Worm (Caenorhabditis elegans) whole organism, late embryonic: ENCODE results near the gene dex-1.

ENCODE experiments used
- C08G9.2 ChIP-seq: sonication (generic microtip); optimal IDR thresholded peaks from 2 replicates; lab custom pipeline; 2016; ENCODE audit warnings: mild to moderate bottlenecking, missing genetic modification characterization, moderate library complexity, missing compliant biosample characterization
- C38D4.7 ChIP-seq: fragments of 200-800 bp; sonication (Bioruptor generic); optimal IDR thresholded peaks from 2 replicates; lab custom pipeline; 2018; ENCODE audit warnings: mild to moderate bottlenecking, missing genetic modification characterization, moderate library complexity, missing compliant biosample characterization
- K09A11.1 ChIP-seq: sonication (generic microtip); optimal IDR thresholded peaks from 2 replicates; lab custom pipeline; 2017; ENCODE audit warnings: antibody characterized with exemption, mild to moderate bottlenecking, missing genetic modification characterization, missing compliant biosample characterization; ENCODE audit not compliant: insufficient read depth
- T23F11.4 ChIP-seq: fragments of 200-800 bp; sonication (Bioruptor generic); optimal IDR thresholded peaks from 2 replicates; lab custom pipeline; 2018; ENCODE audit warnings: mild to moderate bottlenecking, missing genetic modification characterization, missing compliant biosample characterization
- Y22D7AL.16 ChIP-seq: sonication (generic microtip); optimal IDR thresholded peaks from 2 replicates; lab custom pipeline; 2016; ENCODE audit warnings: missing genetic modification characterization, missing compliant biosample characterization
- ahr-1 ChIP-seq: sonication (generic microtip); optimal IDR thresholded peaks from 2 replicates; lab custom pipeline; 2016; ENCODE audit warnings: missing genetic modification characterization, missing compliant biosample characterization
- ceh-14 ChIP-seq: sonication (generic microtip); optimal IDR thresholded peaks from 2 replicates; lab custom pipeline; 2016; ENCODE audit warnings: missing genotype, missing genetic modification characterization, missing compliant biosample characterization
- ceh-22 ChIP-seq: sonication (generic microtip); optimal IDR thresholded peaks from 2 replicates; lab custom pipeline; 2017; ENCODE audit warnings: missing biosample characterization, missing genetic modification characterization
- ceh-24 ChIP-seq: sonication (generic microtip); optimal IDR thresholded peaks from 2 replicates; lab custom pipeline; 2016; ENCODE audit warnings: mild to moderate bottlenecking, missing genetic modification characterization, missing compliant biosample characterization
- ceh-31 ChIP-seq: sonication (generic microtip); optimal IDR thresholded peaks from 2 replicates; lab custom pipeline; 2016; ENCODE audit warnings: missing genetic modification characterization, missing compliant biosample characterization
- ceh-45 ChIP-seq: fragments of 200-800 bp; sonication (Bioruptor generic); IDR thresholded peaks from 2 replicates; pipeline ENCODE4 v1.3.6; 2022; ENCODE audit warnings: missing genetic modification reagents, missing genetic modification characterization, missing compliant biosample characterization
- ceh-48 ChIP-seq: sonication (generic microtip); optimal IDR thresholded peaks from 2 replicates; lab custom pipeline; 2016; ENCODE audit warnings: missing genetic modification characterization, inconsistent platforms, missing compliant biosample characterization
- dmd-4 ChIP-seq: sonication (generic microtip); optimal IDR thresholded peaks from 2 replicates; lab custom pipeline; 2016; ENCODE audit warnings: borderline replicate concordance, missing genetic modification characterization, missing compliant biosample characterization
- elt-2 ChIP-seq: sonication (generic microtip); optimal IDR thresholded peaks from 2 replicates; lab custom pipeline; 2016; ENCODE audit warnings: missing genetic modification reagents, missing genetic modification characterization, missing compliant biosample characterization
- ets-4 ChIP-seq: sonication (generic microtip); optimal IDR thresholded peaks from 2 replicates; lab custom pipeline; 2016; ENCODE audit warnings: missing genetic modification characterization, missing compliant biosample characterization
- eyg-1 ChIP-seq: sonication (generic microtip); optimal IDR thresholded peaks from 2 replicates; lab custom pipeline; 2016; ENCODE audit warnings: missing genotype, missing genetic modification characterization, missing compliant biosample characterization
- fax-1 ChIP-seq: sonication (generic microtip); optimal IDR thresholded peaks from 2 replicates; lab custom pipeline; 2016; ENCODE audit warnings: missing genotype, missing genetic modification characterization, missing compliant biosample characterization
- fkh-10 ChIP-seq: fragments of 150-350 bp; optimal IDR thresholded peaks from 2 replicates; lab custom pipeline; 2014; ENCODE audit warnings: missing biosample characterization, missing genetic modification reagents, missing genetic modification characterization
- hlh-8 ChIP-seq: sonication (generic microtip); optimal IDR thresholded peaks from 2 replicates; lab custom pipeline; 2016; ENCODE audit warnings: missing genotype, missing genetic modification characterization, missing compliant biosample characterization
- nhr-232 ChIP-seq: sonication (generic microtip); optimal IDR thresholded peaks from 2 replicates; lab custom pipeline; 2016; ENCODE audit warnings: missing genetic modification characterization, missing compliant biosample characterization
- npax-4 ChIP-seq: sonication (generic microtip); optimal IDR thresholded peaks from 2 replicates; lab custom pipeline; 2016; ENCODE audit warnings: missing genetic modification characterization, missing compliant biosample characterization
- pag-3 ChIP-seq: sonication (generic microtip); optimal IDR thresholded peaks from 2 replicates; lab custom pipeline; 2016; ENCODE audit warnings: missing compliant biosample characterization, missing genetic modification characterization, borderline replicate concordance
- pha-2 ChIP-seq: sonication (generic microtip); optimal IDR thresholded peaks from 2 replicates; lab custom pipeline; 2017; ENCODE audit warnings: mild to moderate bottlenecking, missing genetic modification characterization, missing compliant biosample characterization
- pha-4 ChIP-seq: fragments of 150-350 bp; optimal IDR thresholded peaks from 2 replicates; lab custom pipeline; 2018; ENCODE audit warnings: missing biosample characterization, missing genetic modification reagents, missing genetic modification characterization
- pqm-1 ChIP-seq: sonication (generic microtip); optimal IDR thresholded peaks from 2 replicates; lab custom pipeline; 2016; ENCODE audit warnings: missing genetic modification characterization, missing compliant biosample characterization
- pros-1 ChIP-seq: fragments of 150-350 bp; optimal IDR thresholded peaks from 2 replicates; lab custom pipeline; 2014; ENCODE audit warnings: missing biosample characterization, missing genetic modification reagents, missing genetic modification characterization
- rnt-1 ChIP-seq: sonication (generic microtip); optimal IDR thresholded peaks from 2 replicates; lab custom pipeline; 2016; ENCODE audit warnings: missing genetic modification characterization, missing compliant biosample characterization
- sdc-2 ChIP-seq: sonication (generic microtip); optimal IDR thresholded peaks from 2 replicates; lab custom pipeline; 2016; ENCODE audit warnings: missing genotype, missing genetic modification characterization, missing compliant biosample characterization
- sox-2 ChIP-seq: fragments of 200-800 bp; sonication (Bioruptor generic); IDR thresholded peaks from 2 replicates; pipeline ENCODE4 v1.3.6; 2022; ENCODE audit warnings: missing genetic modification reagents, missing genetic modification characterization, missing compliant biosample characterization
- syd-9 ChIP-seq: sonication (generic microtip); optimal IDR thresholded peaks from 2 replicates; lab custom pipeline; 2016; ENCODE audit warnings: mild to moderate bottlenecking, missing genetic modification characterization, moderate library complexity, missing compliant biosample characterization
- tbx-2 ChIP-seq: sonication (generic microtip); optimal IDR thresholded peaks from 2 replicates; lab custom pipeline; 2016; ENCODE audit warnings: missing genetic modification characterization, missing compliant biosample characterization
- tbx-7 ChIP-seq: sonication (generic microtip); optimal IDR thresholded peaks from 2 replicates; lab custom pipeline; 2016; ENCODE audit warnings: missing genotype, missing genetic modification characterization, missing compliant biosample characterization
- ttx-3 ChIP-seq: sonication (generic microtip); optimal IDR thresholded peaks from 2 replicates; lab custom pipeline; 2016; ENCODE audit warnings: missing genetic modification reagents, missing genetic modification characterization, missing compliant biosample characterization
- unc-3 ChIP-seq, 2 experiments: fragments of 200-800 bp in 1 of 2; sonication (Bioruptor generic) in 1 of 2; sonication (generic microtip) in 1 of 2; conservative IDR thresholded peaks in 1 of 2; optimal IDR thresholded peaks in 1 of 2; 2 replicates each; pipeline versions ENCODE4 v1.3.6 to Lab custom; 2016 to 2022; ENCODE audit warnings: missing compliant biosample characterization in 2 of 2, missing genetic modification characterization in 2 of 2, missing genetic modification reagents in 1 of 2
- unc-55 ChIP-seq: sonication (generic microtip); optimal IDR thresholded peaks from 2 replicates; lab custom pipeline; 2017; ENCODE audit warnings: missing biosample characterization, missing genetic modification reagents, missing genetic modification characterization
- zip-5 ChIP-seq: sonication (generic microtip); optimal IDR thresholded peaks from 2 replicates; lab custom pipeline; 2016; ENCODE audit warnings: missing genetic modification characterization, missing compliant biosample characterization
- ztf-16 ChIP-seq: sonication (generic microtip); optimal IDR thresholded peaks from 2 replicates; lab custom pipeline; 2017; ENCODE audit warnings: missing genetic modification characterization, missing compliant biosample characterization

dex-1 gene

ce11 chrIII:5568265-5568664, 42.4 kb downstream of the dex-1 start:
- no peak for TF ChIP-seq pag-3
- no peak for TF ChIP-seq ceh-45
- no peak for TF ChIP-seq zip-5 (tag; lab: Kevin White, UChicago)
- no peak for TF ChIP-seq K09A11.1
- no peak for TF ChIP-seq eyg-1 (tag; lab: Kevin White, UChicago)
- TF ChIP-seq syd-9: no peak
- no peak for TF ChIP-seq fkh-10 (GFP tag; lab: Kevin White, UChicago)
- TF ChIP-seq pha-2 (tag; lab: Kevin White, UChicago): no peak
- no peak for TF ChIP-seq fax-1 (tag; lab: Kevin White, UChicago)
- no peak for TF ChIP-seq ceh-14
- no peak for TF ChIP-seq unc-3 (GFP tag; conservative IDR thresholded peaks at IDR 0.05; lab: Robert Waterston, UW)
- no peak for TF ChIP-seq unc-3 (tag; optimal IDR thresholded peaks at IDR 0.05; lab: Kevin White, UChicago)
- TF ChIP-seq sox-2 (GFP tag; lab: Robert Waterston, UW): no peak

DNA sequence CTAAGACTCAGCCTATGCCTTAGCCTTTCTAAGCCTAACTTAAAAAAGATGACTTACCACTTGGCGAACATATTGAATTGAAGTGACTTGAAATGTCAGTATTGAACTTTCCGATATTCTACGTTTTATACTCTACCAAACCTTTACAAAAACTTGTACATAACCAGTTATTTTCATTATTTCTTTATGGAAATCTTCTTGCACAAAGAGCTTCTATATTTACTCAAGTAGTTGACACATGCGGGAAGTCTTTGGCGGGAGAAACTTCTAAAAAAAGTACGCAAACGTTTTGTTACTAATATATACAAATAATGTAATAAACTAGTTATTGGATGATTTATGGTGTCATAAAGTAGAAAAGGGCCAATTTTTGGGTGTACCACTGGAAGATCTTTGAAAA, 42.8 kb downstream of the dex-1 start, which contains the start of gene nspb-12:
TSS of gene nspb-12 (minus strand) at position 101 of the 400 bp plus-strand sequence.
- TF ChIP-seq ahr-1: no peak
- no peak for TF ChIP-seq ets-4
- TF ChIP-seq pha-4 (tag; lab: Kevin White, UChicago): no peak
- TF ChIP-seq ceh-22 (tag; lab: Kevin White, UChicago): no peak
- TF ChIP-seq elt-2 (tag; lab: Kevin White, UChicago): no peak

- TF ChIP-seq ztf-16 (tag; lab: Kevin White, UChicago): no peak
- TF ChIP-seq dmd-4 (tag; lab: Kevin White, UChicago): no peak
- no peak for TF ChIP-seq T23F11.4
- no peak for TF ChIP-seq ceh-48 (tag; lab: Kevin White, UChicago)
- TF ChIP-seq tbx-7: no peak
- no peak for TF ChIP-seq Y22D7AL.16
Observed at ce11 chrIII:5570814-5571443, 45.0 kb downstream of the dex-1 start.

DNA sequence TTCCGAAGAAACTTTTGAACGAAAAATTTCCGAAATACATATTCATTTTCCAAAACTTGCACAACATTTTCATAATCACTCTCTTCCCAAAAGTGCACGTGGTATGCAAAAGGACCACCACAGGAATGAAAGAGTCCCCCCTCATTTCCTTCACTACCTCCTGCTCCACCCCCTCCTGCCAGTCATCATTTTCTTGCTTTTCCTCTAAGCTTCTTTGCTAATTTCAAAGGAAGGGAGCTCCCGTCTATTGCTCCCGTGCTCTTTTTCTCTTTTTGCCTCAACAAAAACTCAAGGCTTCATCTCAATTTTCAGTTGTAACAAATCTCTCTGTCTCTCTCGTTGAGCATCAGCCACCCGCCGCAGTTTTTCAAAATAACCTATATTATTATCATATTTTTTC, 46.9 kb downstream of the dex-1 start:
- TF ChIP-seq rnt-1 (tag; lab: Kevin White, UChicago): no peak
- TF ChIP-seq pqm-1 (tag; lab: Kevin White, UChicago): no peak
- no peak for TF ChIP-seq eyg-1 (tag; lab: Kevin White, UChicago)
- TF ChIP-seq unc-55 (GFP tag; lab: Kevin White, UChicago): no peak
- no peak for TF ChIP-seq ttx-3 (tag; lab: Kevin White, UChicago)
- no peak for TF ChIP-seq ceh-31 (tag; lab: Kevin White, UChicago)
- no peak for TF ChIP-seq nhr-232 (tag; lab: Kevin White, UChicago)
- TF ChIP-seq pros-1 (tag; lab: Kevin White, UChicago): no peak
- TF ChIP-seq C38D4.7 (GFP tag; lab: Kevin White, UChicago): no peak
- no peak for TF ChIP-seq Y22D7AL.16
- no peak for TF ChIP-seq elt-2 (tag; lab: Kevin White, UChicago)
- TF ChIP-seq ceh-24 (tag; lab: Kevin White, UChicago): no peak
- no peak for TF ChIP-seq hlh-8 (tag; lab: Kevin White, UChicago)
- no peak for TF ChIP-seq C08G9.2
- TF ChIP-seq tbx-2 (tag; lab: Kevin White, UChicago): no peak
- no peak for TF ChIP-seq npax-4 (tag; lab: Kevin White, UChicago)
- TF ChIP-seq sdc-2: no peak
